Fruit fly (Drosophila melanogaster) Kc167 (cell line): ENCODE results near the gene CG5783.

Experiments used
- Sin3A ChIP-seq: fragments of >200 bp; optimal IDR thresholded peaks from 2 replicates; lab custom pipeline; 2018; ENCODE audit warnings: missing external identifiers
- h ChIP-seq: fragments of >200 bp; optimal IDR thresholded peaks from 3 replicates; lab custom pipeline; 2018; ENCODE audit warnings: missing external identifiers
- insv ChIP-seq: fragments of >200 bp; optimal IDR thresholded peaks from 3 replicates; lab custom pipeline; 2018; ENCODE audit warnings: missing external identifiers
- ttk ChIP-seq: sonication (Bioruptor generic); optimal IDR thresholded peaks from 2 replicates; lab custom pipeline; 2017; ENCODE audit warnings: missing external identifiers

dm6 chr2L:18149903-18150302 lies 5.9 kb upstream of the CG5783 start:
- TF ChIP-seq ttk (lab: Kevin White, UChicago): no peak
- TF ChIP-seq insv (lab: Kevin White, UChicago): no peak
- TF ChIP-seq Sin3A (lab: Kevin White, UChicago): no peak
- no peak for TF ChIP-seq h (lab: Kevin White, UChicago)
